Fruit fly (Drosophila melanogaster) whole organism, wandering third instar larva: ENCODE data around the gene CG18787.

Source experiments
- Abd-B ChIP-seq: fragments of >200 bp; optimal IDR thresholded peaks from 2 replicates; lab custom pipeline; 2017; ENCODE audit warnings: missing biosample characterization, missing genetic modification characterization
- CG32264 ChIP-seq: fragments of 200-800 bp; sonication (Bioruptor generic); optimal IDR thresholded peaks from 2 replicates; lab custom pipeline; 2016; ENCODE audit warnings: missing biosample characterization, missing genetic modification characterization
- CG9705 ChIP-seq: fragments of 200-800 bp; sonication (Bioruptor generic); optimal IDR thresholded peaks from 2 replicates; lab custom pipeline; 2018; ENCODE audit warnings: missing biosample characterization, mild to moderate bottlenecking, missing genetic modification characterization
- CrebA ChIP-seq: fragments of 200-800 bp; sonication (Bioruptor generic); optimal IDR thresholded peaks from 2 replicates; lab custom pipeline; 2016; ENCODE audit warnings: missing biosample characterization, mild to moderate bottlenecking, missing genetic modification characterization, borderline replicate concordance
- Dfd ChIP-seq: fragments of >200 bp; optimal IDR thresholded peaks from 2 replicates; lab custom pipeline; 2017; ENCODE audit warnings: missing biosample characterization, missing genetic modification characterization
- Dif ChIP-seq: fragments of 200-275, 200-300 bp; sonication (Bioruptor generic); optimal IDR thresholded peaks from 2 replicates; lab custom pipeline; 2018; ENCODE audit warnings: missing biosample characterization, missing genetic modification characterization; ENCODE audit not compliant: partially characterized antibody
- GATAd ChIP-seq: sonication (Bioruptor generic); optimal IDR thresholded peaks from 2 replicates; lab custom pipeline; 2016; ENCODE audit warnings: missing biosample characterization, missing genetic modification characterization
- HLH106 ChIP-seq: fragments of 200-800 bp; optimal IDR thresholded peaks from 3 replicates; lab custom pipeline; 2019; ENCODE audit warnings: missing biosample characterization, mild to moderate bottlenecking, missing genetic modification characterization, moderate library complexity
- Hnf4 ChIP-seq: fragments of 200-800 bp; sonication (Bioruptor generic); optimal IDR thresholded peaks from 2 replicates; lab custom pipeline; 2016; ENCODE audit warnings: missing biosample characterization, mild to moderate bottlenecking, missing genetic modification characterization
- Hr78 ChIP-seq: fragments of >200 bp; optimal IDR thresholded peaks from 2 replicates; lab custom pipeline; 2017; ENCODE audit warnings: missing biosample characterization, missing genetic modification characterization
- Hr83 ChIP-seq: fragments of 200-300 bp; sonication (Bioruptor generic); optimal IDR thresholded peaks from 2 replicates; lab custom pipeline; 2016; ENCODE audit warnings: missing biosample characterization, mild to moderate bottlenecking, missing genetic modification characterization, moderate library complexity; ENCODE audit not compliant: poor library complexity, severe bottlenecking
- Jra ChIP-seq: sonication (Bioruptor generic); optimal IDR thresholded peaks from 2 replicates; lab custom pipeline; 2016; ENCODE audit warnings: missing biosample characterization, missing genetic modification characterization
- Mio ChIP-seq: sonication (Bioruptor generic); optimal IDR thresholded peaks from 2 replicates; lab custom pipeline; 2016; ENCODE audit warnings: missing biosample characterization, missing genetic modification characterization
- Myc ChIP-seq: fragments of >200 bp; optimal IDR thresholded peaks from 2 replicates; lab custom pipeline; 2017
- N ChIP-seq: fragments of >200 bp; optimal IDR thresholded peaks from 2 replicates; lab custom pipeline; 2018; ENCODE audit warnings: missing biosample characterization, missing external identifiers, missing genetic modification characterization
- OdsH ChIP-seq: fragments of 200-800 bp; sonication (Bioruptor generic); optimal IDR thresholded peaks from 2 replicates; lab custom pipeline; 2016; ENCODE audit warnings: missing biosample characterization, mild to moderate bottlenecking, missing genetic modification characterization
- Rel ChIP-seq, 2 experiments: fragments of 200-800 bp; sonication (Bioruptor generic) in 1 of 2; optimal IDR thresholded peaks; 2 replicates in 1 of 2; 3 replicates in 1 of 2; lab custom pipeline; 2016 to 2019; ENCODE audit warnings: mild to moderate bottlenecking in 2 of 2, missing biosample characterization in 2 of 2, missing genetic modification characterization in 2 of 2, moderate library complexity in 1 of 2
- Sp1 ChIP-seq: fragments of 200-800 bp; sonication (Bioruptor generic); optimal IDR thresholded peaks from 3 replicates; lab custom pipeline; 2019; ENCODE audit warnings: missing biosample characterization, mild to moderate bottlenecking, missing genetic modification characterization, moderate library complexity
- Vsx2 ChIP-seq: fragments of 200-300, 225-300 bp; sonication (Bioruptor generic); optimal IDR thresholded peaks from 2 replicates; lab custom pipeline; 2018; ENCODE audit warnings: missing biosample characterization, missing genetic modification characterization; ENCODE audit not compliant: partially characterized antibody
- br ChIP-seq: fragments of 200-800 bp; sonication (Bioruptor generic); optimal IDR thresholded peaks from 2 replicates; lab custom pipeline; 2016; ENCODE audit warnings: missing biosample characterization, missing genetic modification characterization
- brk ChIP-seq: fragments of 200-800 bp; sonication (Bioruptor generic); optimal IDR thresholded peaks from 2 replicates; lab custom pipeline; 2016; ENCODE audit warnings: missing biosample characterization, mild to moderate bottlenecking, missing genetic modification characterization
- dl ChIP-seq, 2 experiments: fragments of 175-275, 200-275 bp in 1 of 2; fragments of 200-275 bp in 1 of 2; sonication (Bioruptor generic); optimal IDR thresholded peaks; lab custom pipeline; 2018; ENCODE audit warnings: mild to moderate bottlenecking in 2 of 2, missing biosample characterization in 2 of 2, missing genetic modification characterization in 2 of 2, moderate library complexity in 2 of 2; ENCODE audit not compliant: partially characterized antibody in 2 of 2, insufficient read depth in 1 of 2
- dmrt93B ChIP-seq: fragments of 200-800 bp; sonication (Bioruptor generic); optimal IDR thresholded peaks from 2 replicates; lab custom pipeline; 2018; ENCODE audit warnings: missing biosample characterization, mild to moderate bottlenecking, missing genetic modification characterization
- dsf ChIP-seq: sonication (Bioruptor generic); optimal IDR thresholded peaks from 2 replicates; lab custom pipeline; 2016; ENCODE audit warnings: missing biosample characterization, missing genetic modification characterization, borderline replicate concordance
- ey ChIP-seq: fragments of 200-800 bp; sonication (Bioruptor generic); optimal IDR thresholded peaks from 2 replicates; lab custom pipeline; 2016; ENCODE audit warnings: missing biosample characterization, missing genetic modification characterization
- foxo ChIP-seq, 2 experiments: fragments of 200-800 bp; sonication (Bioruptor generic); optimal IDR thresholded peaks; 2 replicates in 1 of 2; 3 replicates in 1 of 2; lab custom pipeline; 2016 to 2017; ENCODE audit warnings: missing biosample characterization in 2 of 2, missing genetic modification characterization in 2 of 2
- fru ChIP-seq: fragments of 200-800 bp; sonication (Bioruptor generic); optimal IDR thresholded peaks from 3 replicates; lab custom pipeline; 2016; ENCODE audit warnings: missing biosample characterization, mild to moderate bottlenecking, missing genetic modification characterization
- h ChIP-seq: fragments of 200-800 bp; sonication (Bioruptor generic); optimal IDR thresholded peaks from 3 replicates; lab custom pipeline; 2016; ENCODE audit warnings: missing biosample characterization, mild to moderate bottlenecking, missing genetic modification characterization
- jim ChIP-seq: fragments of 175-275, 200-325 bp; sonication (Bioruptor generic); optimal IDR thresholded peaks from 2 replicates; lab custom pipeline; 2016; ENCODE audit warnings: missing biosample characterization, mild to moderate bottlenecking, missing genetic modification characterization
- lola ChIP-seq: fragments of >200 bp; optimal IDR thresholded peaks from 2 replicates; lab custom pipeline; 2017; ENCODE audit warnings: missing biosample characterization, missing genetic modification characterization
- pan ChIP-seq: fragments of >200 bp; optimal IDR thresholded peaks from 2 replicates; lab custom pipeline; 2017
- psq ChIP-seq: fragments of 200-800 bp; sonication (Bioruptor generic); optimal IDR thresholded peaks from 3 replicates; lab custom pipeline; 2017; ENCODE audit warnings: missing biosample characterization, mild to moderate bottlenecking, missing genetic modification characterization, moderate library complexity
- rgr ChIP-seq: fragments of 200-800 bp; sonication (Bioruptor generic); optimal IDR thresholded peaks from 3 replicates; lab custom pipeline; 2016; ENCODE audit warnings: missing biosample characterization, mild to moderate bottlenecking, missing genetic modification characterization
- sage ChIP-seq: fragments of 200-800 bp; sonication (Bioruptor generic); optimal IDR thresholded peaks from 2 replicates; lab custom pipeline; 2016; ENCODE audit warnings: missing biosample characterization, mild to moderate bottlenecking, missing genetic modification characterization
- sv ChIP-seq: fragments of 200-800 bp; sonication (Bioruptor generic); optimal IDR thresholded peaks from 3 replicates; lab custom pipeline; 2016; ENCODE audit warnings: missing biosample characterization, missing genetic modification characterization
- tai ChIP-seq: sonication (Bioruptor generic); optimal IDR thresholded peaks from 2 replicates; lab custom pipeline; 2016; ENCODE audit warnings: missing biosample characterization, missing genetic modification characterization
- usp ChIP-seq: fragments of >200 bp; optimal IDR thresholded peaks from 2 replicates; lab custom pipeline; 2017; ENCODE audit warnings: missing biosample characterization, missing genetic modification characterization
- woc ChIP-seq: sonication (Bioruptor generic); optimal IDR thresholded peaks from 2 replicates; lab custom pipeline; 2016; ENCODE audit warnings: missing biosample characterization, mild to moderate bottlenecking, missing genetic modification characterization

The CG18787 gene

DNA sequence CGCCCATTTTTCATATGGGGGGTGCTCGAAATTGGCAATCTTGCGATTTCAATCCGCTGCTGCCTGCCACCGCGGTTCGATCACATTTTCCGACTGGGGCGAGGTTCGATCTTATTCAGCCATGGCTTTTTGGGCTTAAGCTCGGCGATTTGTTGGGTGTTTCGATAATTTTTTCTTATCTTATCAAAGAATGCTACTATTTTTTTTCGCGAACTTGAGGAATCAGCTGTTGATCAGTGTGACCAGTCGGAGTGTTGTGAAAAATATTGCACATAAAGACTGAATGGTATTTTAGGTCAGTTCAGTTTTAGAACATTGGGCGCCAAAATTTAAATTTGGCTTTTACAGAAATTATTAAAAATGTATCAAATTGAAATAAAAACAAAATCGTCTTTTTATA is 21.6 kb upstream of the CG18787 start, which contains the start of gene Wdr81:
Gene Wdr81 (minus strand): TSS at position 226 of the 400 bp plus-strand sequence.
- no peak for TF ChIP-seq Rel (GFP tag; optimal IDR thresholded peaks at IDR 0.05; lab: Kevin White, UChicago)
- TF ChIP-seq Rel (tag; optimal IDR thresholded peaks at IDR 0.05; lab: Kevin White, UChicago) = peak; percentile 26
- TF ChIP-seq sage (GFP tag; lab: Kevin White, UChicago) = no peak

DNA sequence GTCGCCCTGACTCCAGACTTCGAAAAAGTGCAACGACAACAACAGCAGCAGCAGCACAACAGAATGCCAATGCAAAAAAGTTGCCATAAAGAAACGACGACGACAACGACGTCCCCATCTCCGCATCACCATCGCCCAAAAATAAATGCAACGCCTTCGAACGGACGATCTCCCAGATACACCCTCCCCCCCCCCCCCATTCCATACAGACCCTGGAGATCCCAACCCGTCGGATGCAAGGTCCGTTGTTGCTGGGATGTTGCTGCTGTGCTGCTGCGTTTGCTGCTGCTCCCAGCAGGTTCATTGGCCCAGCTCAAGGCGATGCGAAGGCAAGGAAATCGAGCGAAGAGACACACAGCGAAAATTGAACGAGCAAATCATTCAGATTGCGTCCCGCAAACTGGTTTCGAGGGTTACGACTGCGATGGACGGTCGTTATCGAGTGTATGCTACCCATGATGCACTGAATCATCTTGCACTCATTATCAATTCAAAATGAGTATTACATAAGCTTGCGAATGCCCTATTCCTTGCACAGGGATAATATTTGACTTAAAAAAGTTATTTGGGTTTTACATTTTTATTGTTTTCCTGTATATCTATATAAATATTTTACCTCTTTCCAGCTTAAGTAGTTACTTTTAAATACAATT is 14.7 kb upstream of the CG18787 start:
- TF ChIP-seq psq (peak; percentile 83), h (GFP tag; lab: Kevin White, UChicago) (peak; percentile 24), sage (GFP tag; lab: Kevin White, UChicago) (no peak), Jra (GFP tag; lab: Kevin White, UChicago) (no peak), Sp1 (GFP tag; lab: Kevin White, UChicago) (peak; percentile 6), dl (GFP tag; optimal IDR thresholded peaks at IDR 0.05; lab: Kevin White, UChicago; ENCODE audit: insufficient read depth in 1 of 2, partially characterized antibody in 2 of 2) (peak; percentile 27 to 31), CG9705 (GFP tag; lab: Kevin White, UChicago) (no peak), sv (no peak), woc (GFP tag; lab: Kevin White, UChicago) (peak; percentile 4), HLH106 (peak; percentile 31), Hnf4 (GFP tag; lab: Kevin White, UChicago) (peak; percentile 78), OdsH (GFP tag; lab: Kevin White, UChicago) (peak; percentile 1), rgr (no peak), tai (no peak), foxo (GFP tag; optimal IDR thresholded peaks at IDR 0.05; lab: Kevin White, UChicago) (peak in 1 of 2 experiments; percentile 9), Rel (GFP tag; optimal IDR thresholded peaks at IDR 0.05; lab: Kevin White, UChicago) (no peak), Rel (tag; optimal IDR thresholded peaks at IDR 0.05; lab: Kevin White, UChicago) (peak; percentile 90), GATAd (GFP tag; lab: Kevin White, UChicago) (no peak), fru (GFP tag; lab: Kevin White, UChicago) (peak; percentile 11)

DNA sequence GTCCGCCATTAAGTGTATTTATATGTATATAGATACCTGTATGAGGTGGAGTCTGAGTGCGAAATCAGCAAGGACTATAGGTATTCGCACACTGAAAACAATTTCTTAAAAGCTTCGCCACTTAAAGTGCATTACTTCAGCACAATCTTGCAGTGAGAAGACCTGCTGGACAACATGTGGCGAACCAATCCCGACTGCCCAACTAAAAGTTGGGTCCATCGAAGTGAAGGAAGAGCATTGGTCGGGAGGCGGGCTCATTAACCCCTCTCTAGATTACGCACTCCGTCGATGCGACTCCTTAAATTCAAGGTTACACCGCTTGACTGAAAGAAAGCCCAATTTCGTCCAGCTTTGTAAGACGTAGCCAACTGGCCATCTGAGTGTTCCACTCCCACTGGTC is 14.1 kb upstream of the CG18787 start:
- TF ChIP-seq Mio (GFP tag; lab: Kevin White, UChicago) = no peak
- TF ChIP-seq sv = no peak
- TF ChIP-seq Sp1 (GFP tag; lab: Kevin White, UChicago) = no peak
- TF ChIP-seq h (GFP tag; lab: Kevin White, UChicago) = peak; percentile 43
- no peak for TF ChIP-seq N (GFP tag; lab: Kevin White, UChicago)
- TF ChIP-seq rgr = peak; percentile 40
- TF ChIP-seq brk (GFP tag; lab: Kevin White, UChicago) = no peak
- TF ChIP-seq fru (GFP tag; lab: Kevin White, UChicago) = peak; percentile 46
- no peak for TF ChIP-seq Jra (GFP tag; lab: Kevin White, UChicago)
- TF ChIP-seq tai = no peak
- TF ChIP-seq woc (GFP tag; lab: Kevin White, UChicago) = no peak
- no peak for TF ChIP-seq GATAd (GFP tag; lab: Kevin White, UChicago)
- TF ChIP-seq lola (GFP tag; lab: Kevin White, UChicago) = no peak
- no peak for TF ChIP-seq Myc
- TF ChIP-seq pan = no peak
- no peak for TF ChIP-seq usp (GFP tag; lab: Kevin White, UChicago)
- TF ChIP-seq HLH106 = peak; percentile 28
- TF ChIP-seq br (GFP tag; lab: Kevin White, UChicago) = no peak
- no peak for TF ChIP-seq CrebA (GFP tag; lab: Kevin White, UChicago)
- no peak for TF ChIP-seq Dif (GFP tag; lab: Kevin White, UChicago)
- peak; percentile 55 for TF ChIP-seq Hr83 (GFP tag; lab: Kevin White, UChicago)
- TF ChIP-seq dsf (GFP tag; lab: Kevin White, UChicago) = no peak
- TF ChIP-seq OdsH (GFP tag; lab: Kevin White, UChicago) = no peak
- no peak for TF ChIP-seq dl (GFP tag; optimal IDR thresholded peaks at IDR 0.05; lab: Kevin White, UChicago; ENCODE audit: insufficient read depth in 1 of 2, partially characterized antibody in 2 of 2)
- no peak for TF ChIP-seq psq
- TF ChIP-seq CG32264 = no peak
- peak; percentile 5 for TF ChIP-seq sage (GFP tag; lab: Kevin White, UChicago)
- TF ChIP-seq Hnf4 (GFP tag; lab: Kevin White, UChicago) = peak; percentile 26
- TF ChIP-seq dmrt93B = no peak
- peak; percentile 32 for TF ChIP-seq CG9705 (GFP tag; lab: Kevin White, UChicago)
- no peak for TF ChIP-seq foxo (GFP tag; optimal IDR thresholded peaks at IDR 0.05; lab: Kevin White, UChicago)
- TF ChIP-seq Abd-B (GFP tag; lab: Kevin White, UChicago) = no peak
- TF ChIP-seq ey (GFP tag; lab: Kevin White, UChicago) = peak; percentile 48
- TF ChIP-seq Rel (GFP tag; optimal IDR thresholded peaks at IDR 0.05; lab: Kevin White, UChicago) = no peak
- no peak for TF ChIP-seq Rel (tag; optimal IDR thresholded peaks at IDR 0.05; lab: Kevin White, UChicago)
- no peak for TF ChIP-seq jim (GFP tag; lab: Kevin White, UChicago)
- no peak for TF ChIP-seq Dfd (GFP tag; lab: Kevin White, UChicago)
- TF ChIP-seq Vsx2 (GFP tag; lab: Kevin White, UChicago) = no peak
- TF ChIP-seq Hr78 (GFP tag; lab: Kevin White, UChicago) = no peak
- TF ChIP-seq, all 38 proteins: peak for 9
